Fruit fly (Drosophila melanogaster) whole organism, embryonic: ENCODE results near the gene pasi2.

Experiments
- Blimp-1 ChIP-seq: fragments of 200-800 bp; sonication (Bioruptor generic); optimal IDR thresholded peaks from 3 replicates; lab custom pipeline; 2018; ENCODE audit warnings: missing biosample characterization, missing genetic modification characterization, mild to moderate bottlenecking, moderate library complexity, missing genetic modification reagents
- CG10147 ChIP-seq: fragments of 200-800 bp; sonication (Bioruptor generic); optimal IDR thresholded peaks from 2 replicates; lab custom pipeline; 2019; ENCODE audit warnings: missing biosample characterization, mild to moderate bottlenecking, missing genetic modification characterization, moderate library complexity
- CG11398 ChIP-seq: fragments of 200-800 bp; sonication (Bioruptor generic); optimal IDR thresholded peaks from 2 replicates; lab custom pipeline; 2016; ENCODE audit warnings: missing biosample characterization, missing genetic modification characterization
- CG11504 ChIP-seq: fragments of 200-800 bp; sonication (Bioruptor generic); optimal IDR thresholded peaks from 3 replicates; lab custom pipeline; 2019; ENCODE audit warnings: missing biosample characterization, mild to moderate bottlenecking, missing genetic modification characterization, moderate library complexity
- CG11696 ChIP-seq: fragments of 200-800 bp; sonication (Bioruptor generic); IDR thresholded peaks from 2 replicates; pipeline ENCODE4 v1.3.6; 2022; ENCODE audit warnings: missing biosample characterization, missing genetic modification characterization
- CG11723 ChIP-seq: fragments of 200-800 bp; sonication (Bioruptor generic); optimal IDR thresholded peaks from 2 replicates; lab custom pipeline; 2017; ENCODE audit warnings: missing biosample characterization, mild to moderate bottlenecking, missing genetic modification characterization
- CG13775 ChIP-seq: fragments of 200-800 bp; sonication (Bioruptor generic); optimal IDR thresholded peaks from 3 replicates; lab custom pipeline; 2017; ENCODE audit warnings: missing biosample characterization, mild to moderate bottlenecking, missing genetic modification characterization
- CG16813 ChIP-seq: fragments of 200-800 bp; sonication (Bioruptor generic); IDR thresholded peaks from 3 replicates; pipeline ENCODE4 v1.3.6; 2022; ENCODE audit warnings: missing biosample characterization, missing genetic modification characterization; ENCODE audit not compliant: partially characterized antibody
- CG16815 ChIP-seq: fragments of 200-800 bp; sonication (Bioruptor generic); optimal IDR thresholded peaks from 3 replicates; lab custom pipeline; 2017; ENCODE audit warnings: missing biosample characterization, mild to moderate bottlenecking, missing genetic modification characterization
- CG2202 ChIP-seq: fragments of 200-800 bp; sonication (Bioruptor generic); optimal IDR thresholded peaks from 2 replicates; lab custom pipeline; 2018; ENCODE audit warnings: missing biosample characterization, mild to moderate bottlenecking, missing genetic modification characterization
- CG34376 ChIP-seq: fragments of 200-800 bp; sonication (Bioruptor generic); optimal IDR thresholded peaks from 2 replicates; lab custom pipeline; 2018; ENCODE audit warnings: missing biosample characterization, mild to moderate bottlenecking, missing genetic modification characterization
- CG6254 ChIP-seq: fragments of 200-800 bp; sonication (Bioruptor generic); optimal IDR thresholded peaks from 3 replicates; lab custom pipeline; 2017; ENCODE audit warnings: mild to moderate bottlenecking, missing biosample characterization, missing genetic modification reagents, missing genetic modification characterization
- CG7271 ChIP-seq: fragments of 200-800 bp; sonication (Bioruptor generic); optimal IDR thresholded peaks from 2 replicates; lab custom pipeline; 2018; ENCODE audit warnings: missing biosample characterization, mild to moderate bottlenecking, missing genetic modification characterization, moderate library complexity
- CG9876 ChIP-seq: fragments of 200-800 bp; sonication (Bioruptor generic); optimal IDR thresholded peaks from 2 replicates; lab custom pipeline; 2016; ENCODE audit warnings: missing biosample characterization, missing genetic modification characterization
- CHES-1-like ChIP-seq: fragments of 200-800 bp; sonication (Bioruptor generic); optimal IDR thresholded peaks from 2 replicates; lab custom pipeline; 2016; ENCODE audit warnings: missing biosample characterization, missing genetic modification characterization
- Camta ChIP-seq: fragments of 200-800 bp; sonication (Bioruptor generic); optimal IDR thresholded peaks from 2 replicates; lab custom pipeline; 2016; ENCODE audit warnings: missing biosample characterization, missing genetic modification characterization
- Chrac-16 ChIP-seq: fragments of 200-800 bp; sonication (Bioruptor generic); optimal IDR thresholded peaks from 3 replicates; lab custom pipeline; 2016; ENCODE audit warnings: missing biosample characterization, missing genetic modification characterization
- D19B ChIP-seq: fragments of 200-800 bp; sonication (Bioruptor generic); optimal IDR thresholded peaks from 2 replicates; lab custom pipeline; 2017; ENCODE audit warnings: missing biosample characterization, mild to moderate bottlenecking, missing genetic modification characterization
- Fer1 ChIP-seq: fragments of 200-800 bp; sonication (Bioruptor generic); optimal IDR thresholded peaks from 2 replicates; lab custom pipeline; 2017; ENCODE audit warnings: missing biosample characterization, mild to moderate bottlenecking, missing genetic modification characterization
- H15 ChIP-seq: fragments of 200-800 bp; sonication (Bioruptor generic); IDR thresholded peaks from 3 replicates; pipeline ENCODE4 v1.3.6; 2022; ENCODE audit warnings: missing biosample characterization, missing genetic modification characterization
- HHEX ChIP-seq: fragments of 200-800 bp; sonication (Bioruptor generic); optimal IDR thresholded peaks from 3 replicates; lab custom pipeline; 2017; ENCODE audit warnings: missing biosample characterization, mild to moderate bottlenecking, missing genetic modification characterization, missing genetic modification reagents
- Hmr ChIP-seq: fragments of 200-800 bp; sonication (Bioruptor generic); optimal IDR thresholded peaks from 3 replicates; lab custom pipeline; 2017; ENCODE audit warnings: mild to moderate bottlenecking, missing biosample characterization, missing genetic modification reagents, missing genetic modification characterization
- Hr78 ChIP-seq, 2 experiments: fragments of 200-800 bp in 1 of 2; fragments of >200 bp in 1 of 2; sonication (Bioruptor generic) in 1 of 2; optimal IDR thresholded peaks; 2 replicates each; lab custom pipeline; 2017 to 2019; ENCODE audit warnings: missing biosample characterization in 2 of 2, missing genetic modification characterization in 2 of 2, mild to moderate bottlenecking in 1 of 2, moderate library complexity in 1 of 2
- MBD-R2 ChIP-seq: fragments of 200-800 bp; sonication (Bioruptor generic); IDR thresholded peaks from 2 replicates; pipeline ENCODE4 v1.3.6; 2022; ENCODE audit warnings: missing biosample characterization, missing genetic modification characterization
- MESR4 ChIP-seq: fragments of 200-800 bp; sonication (Bioruptor generic); optimal IDR thresholded peaks from 2 replicates; lab custom pipeline; 2018; ENCODE audit warnings: missing biosample characterization, mild to moderate bottlenecking, missing genetic modification characterization, moderate library complexity
- MTF-1 ChIP-seq: fragments of 200-800 bp; sonication (Bioruptor generic); optimal IDR thresholded peaks from 2 replicates; lab custom pipeline; 2018; ENCODE audit warnings: missing biosample characterization, mild to moderate bottlenecking, missing genetic modification characterization, borderline replicate concordance
- Oli ChIP-seq: fragments of 200-800 bp; sonication (Bioruptor generic); optimal IDR thresholded peaks from 2 replicates; lab custom pipeline; 2018; ENCODE audit warnings: missing biosample characterization, mild to moderate bottlenecking, missing genetic modification characterization, moderate library complexity
- Sox102F ChIP-seq: fragments of 200-800 bp; sonication (Bioruptor generic); optimal IDR thresholded peaks from 2 replicates; lab custom pipeline; 2018; ENCODE audit warnings: missing biosample characterization, mild to moderate bottlenecking, missing genetic modification characterization, moderate library complexity
- Xbp1 ChIP-seq: fragments of 200-800 bp; sonication (Bioruptor generic); optimal IDR thresholded peaks from 3 replicates; lab custom pipeline; 2016; ENCODE audit warnings: missing biosample characterization, mild to moderate bottlenecking, missing genetic modification characterization
- ara ChIP-seq: fragments of 200-800 bp; sonication (Bioruptor generic); IDR thresholded peaks from 2 replicates; pipeline ENCODE4 v1.3.6; 2022; ENCODE audit warnings: missing biosample characterization, missing genetic modification characterization
- cato ChIP-seq: fragments of 200-800 bp; sonication (Bioruptor generic); optimal IDR thresholded peaks from 2 replicates; lab custom pipeline; 2016; ENCODE audit warnings: missing biosample characterization, missing genetic modification characterization, borderline replicate concordance
- chn ChIP-seq: fragments of 200-800 bp; sonication (Bioruptor generic); optimal IDR thresholded peaks from 2 replicates; lab custom pipeline; 2016; ENCODE audit warnings: missing biosample characterization, missing genetic modification characterization
- ci ChIP-seq: fragments of 200-800 bp; sonication (Bioruptor generic); IDR thresholded peaks from 3 replicates; pipeline ENCODE4 v1.3.6; 2022; ENCODE audit warnings: missing biosample characterization, missing genetic modification characterization
- crc ChIP-seq: fragments of 200-800 bp; sonication (Bioruptor generic); optimal IDR thresholded peaks from 2 replicates; lab custom pipeline; 2016; ENCODE audit warnings: missing biosample characterization, missing genetic modification characterization
- crol ChIP-seq: fragments of 200-800 bp; sonication (Bioruptor generic); IDR thresholded peaks from 2 replicates; pipeline ENCODE4 v1.3.6; 2022; ENCODE audit warnings: missing biosample characterization, missing genetic modification characterization
- dimm ChIP-seq: fragments of 200-800 bp; sonication (Bioruptor generic); IDR thresholded peaks from 2 replicates; pipeline ENCODE4 v1.3.6; 2022; ENCODE audit warnings: missing biosample characterization, missing genetic modification characterization
- dysf ChIP-seq: fragments of 200-800 bp; sonication (Bioruptor generic); IDR thresholded peaks from 3 replicates; pipeline ENCODE4 v1.3.6; 2022; ENCODE audit warnings: missing biosample characterization, missing genetic modification characterization
- jing ChIP-seq: fragments of 200-800 bp; sonication (Bioruptor generic); optimal IDR thresholded peaks from 2 replicates; lab custom pipeline; 2018; ENCODE audit warnings: missing biosample characterization, mild to moderate bottlenecking, missing genetic modification characterization
- lab ChIP-seq: fragments of 200-800 bp; sonication (Bioruptor generic); optimal IDR thresholded peaks from 3 replicates; lab custom pipeline; 2017; ENCODE audit warnings: missing biosample characterization, missing genetic modification characterization, mild to moderate bottlenecking, moderate library complexity, missing genetic modification reagents
- lbe ChIP-seq: fragments of 200-800 bp; sonication (Bioruptor generic); optimal IDR thresholded peaks from 2 replicates; lab custom pipeline; 2016; ENCODE audit warnings: missing biosample characterization, mild to moderate bottlenecking, missing genetic modification characterization
- nmo ChIP-seq: fragments of 200-800 bp; sonication (Bioruptor generic); optimal IDR thresholded peaks from 2 replicates; lab custom pipeline; 2018; ENCODE audit warnings: missing biosample characterization, mild to moderate bottlenecking, missing genetic modification characterization, moderate library complexity
- org-1 ChIP-seq: fragments of 200-800 bp; sonication (Bioruptor generic); optimal IDR thresholded peaks from 2 replicates; lab custom pipeline; 2017; ENCODE audit warnings: missing biosample characterization, missing genetic modification characterization
- peb ChIP-seq: fragments of 200-800 bp; sonication (Bioruptor generic); IDR thresholded peaks from 2 replicates; pipeline ENCODE4 v1.3.6; 2022; ENCODE audit warnings: missing biosample characterization, missing genetic modification characterization
- sisA ChIP-seq: fragments of 200-800 bp; sonication (Bioruptor generic); IDR thresholded peaks from 2 replicates; pipeline ENCODE4 v1.3.6; 2022; ENCODE audit warnings: missing biosample characterization, missing genetic modification characterization
- stc ChIP-seq: fragments of 200-800 bp; sonication (Bioruptor generic); IDR thresholded peaks from 2 replicates; pipeline ENCODE4 v1.3.6; 2022; ENCODE audit warnings: missing biosample characterization, missing genetic modification characterization
- unpg ChIP-seq: fragments of 200-800 bp; sonication (Bioruptor generic); optimal IDR thresholded peaks from 3 replicates; lab custom pipeline; 2018; ENCODE audit warnings: missing biosample characterization, mild to moderate bottlenecking, missing genetic modification characterization, moderate library complexity
- vfl ChIP-seq: fragments of 200-800 bp; sonication (Bioruptor generic); optimal IDR thresholded peaks from 2 replicates; lab custom pipeline; 2016; ENCODE audit warnings: missing biosample characterization, missing genetic modification characterization

The pasi2 gene

dm6 chr3R:9339176-9340075, 4.5 kb downstream of the pasi2 start (continued):
- peak; percentile 70 for TF ChIP-seq Blimp-1 (GFP tag; lab: Kevin White, UChicago)
- peak; percentile 79 for TF ChIP-seq Sox102F (GFP tag; lab: Kevin White, UChicago)
- TF ChIP-seq CHES-1-like (GFP tag; lab: Kevin White, UChicago) = no peak
- no peak for TF ChIP-seq CG16813 (GFP tag; lab: Robert Waterston, UW)
- TF ChIP-seq Hmr (GFP tag; lab: Kevin White, UChicago) = peak; percentile 37
- peak; percentile 9 for TF ChIP-seq CG10147 (GFP tag; lab: Kevin White, UChicago)
- peak; percentile 78 for TF ChIP-seq CG34376
- TF ChIP-seq cato = no peak
- peak; percentile 60 for TF ChIP-seq org-1 (GFP tag; lab: Kevin White, UChicago)
- peak; percentile 30 for TF ChIP-seq CG11398 (GFP tag; lab: Kevin White, UChicago)
- TF ChIP-seq Fer1 (GFP tag; lab: Kevin White, UChicago) = peak; percentile 23
- no peak for TF ChIP-seq vfl (GFP tag; lab: Kevin White, UChicago)
- TF ChIP-seq HHEX (GFP tag; lab: Kevin White, UChicago) = peak; percentile 65
- TF ChIP-seq CG9876 = no peak
- TF ChIP-seq CG11504 (tag; lab: Kevin White, UChicago) = peak; percentile 76
- no peak for TF ChIP-seq MTF-1
- TF ChIP-seq D19B (GFP tag; lab: Kevin White, UChicago) = peak; percentile 34
- TF ChIP-seq CG6254 (GFP tag; lab: Kevin White, UChicago) = peak; percentile 63
- TF ChIP-seq CG11723 (GFP tag; lab: Kevin White, UChicago) = no peak
- TF ChIP-seq Xbp1 (GFP tag; lab: Kevin White, UChicago) = peak; percentile 59
- 0 out of 2 replicates have a peak, but pooled peaks have one; percentile 7 for TF ChIP-seq stc (GFP tag; lab: Robert Waterston, UW)
- TF ChIP-seq chn = peak; percentile 7
- TF ChIP-seq dysf (GFP tag; lab: Robert Waterston, UW) = no peak
- TF ChIP-seq CG13775 (GFP tag; lab: Kevin White, UChicago) = peak; percentile 57
- TF ChIP-seq sisA (GFP tag; lab: Robert Waterston, UW) = peak; percentile 31; the same call in 1 of the 2 replicates
- peak; percentile 57 for TF ChIP-seq Camta
- peak; percentile 44 for TF ChIP-seq CG16815 (GFP tag; lab: Kevin White, UChicago)
- TF ChIP-seq Hr78 (GFP tag; optimal IDR thresholded peaks at IDR 0.05; lab: Kevin White, UChicago) = peak in 1 of 2 experiments; percentile 50
- no peak for TF ChIP-seq lbe (GFP tag; lab: Kevin White, UChicago)
- 0 out of 2 replicates have a peak, but pooled peaks have one; percentile 7 for TF ChIP-seq CG11696 (GFP tag; lab: Robert Waterston, UW)
- peak; percentile 51 for TF ChIP-seq CG2202 (tag; lab: Kevin White, UChicago)
- TF ChIP-seq dimm (GFP tag; lab: Robert Waterston, UW) = no peak; the same call in 1 of the 2 replicates
- peak; percentile 77 for TF ChIP-seq unpg (GFP tag; lab: Kevin White, UChicago)
- TF ChIP-seq ara (GFP tag; lab: Robert Waterston, UW) = peak; percentile 11; the same call in 1 of the 2 replicates
- peak; percentile 47 for TF ChIP-seq ci (GFP tag; lab: Robert Waterston, UW)
- TF ChIP-seq MBD-R2 (GFP tag; lab: Robert Waterston, UW) = no peak
- peak; percentile 67 for TF ChIP-seq Oli (tag; lab: Kevin White, UChicago)
- no peak for TF ChIP-seq MESR4 (GFP tag; lab: Kevin White, UChicago)
- peak; percentile 33 for TF ChIP-seq jing (GFP tag; lab: Kevin White, UChicago)
- no peak for TF ChIP-seq CG7271 (tag; lab: Kevin White, UChicago)
- peak; percentile 69 for TF ChIP-seq crol (GFP tag; lab: Robert Waterston, UW)
- peak; percentile 46 for TF ChIP-seq Chrac-16 (GFP tag; lab: Kevin White, UChicago)
- peak; percentile 85 for TF ChIP-seq nmo
- TF ChIP-seq peb (GFP tag; lab: Robert Waterston, UW) = no peak
- TF ChIP-seq H15 = no peak
- TF ChIP-seq crc = peak; percentile 23
- TF ChIP-seq lab (GFP tag; lab: Kevin White, UChicago) = peak; percentile 55
